Fruit fly (Drosophila melanogaster) whole organism, embryonic: ENCODE results near the gene CG13075.

Experiments
- Atf-2 ChIP-seq: fragments of 200-800 bp; sonication (Bioruptor generic); optimal IDR thresholded peaks from 2 replicates; lab custom pipeline; 2016; ENCODE audit warnings: missing biosample characterization, missing genetic modification characterization
- Atf6 ChIP-seq: fragments of 200-800 bp; sonication (Bioruptor generic); IDR thresholded peaks from 2 replicates; pipeline ENCODE4 v1.3.6; 2022; ENCODE audit warnings: missing biosample characterization, missing genetic modification characterization
- C15 ChIP-seq: fragments of 200-800 bp; sonication (Bioruptor generic); IDR thresholded peaks from 3 replicates; pipeline ENCODE4 v1.3.6; 2022; ENCODE audit warnings: missing biosample characterization, missing genetic modification characterization
- CG10565 ChIP-seq: fragments of 200-800 bp; sonication (Bioruptor generic); optimal IDR thresholded peaks from 3 replicates; lab custom pipeline; 2016; ENCODE audit warnings: missing biosample characterization, mild to moderate bottlenecking, missing genetic modification characterization
- CG11504 ChIP-seq: fragments of 200-800 bp; sonication (Bioruptor generic); optimal IDR thresholded peaks from 3 replicates; lab custom pipeline; 2019; ENCODE audit warnings: missing biosample characterization, mild to moderate bottlenecking, missing genetic modification characterization, moderate library complexity
- CG12236 ChIP-seq: fragments of 200-800 bp; sonication (Bioruptor generic); optimal IDR thresholded peaks from 2 replicates; lab custom pipeline; 2016; ENCODE audit warnings: missing biosample characterization, missing genetic modification characterization
- CG12659 ChIP-seq: fragments of 200-800 bp; sonication (Bioruptor generic); optimal IDR thresholded peaks from 3 replicates; lab custom pipeline; 2017; ENCODE audit warnings: mild to moderate bottlenecking, missing biosample characterization, missing genetic modification reagents, missing genetic modification characterization
- CG13123 ChIP-seq: fragments of 200-800 bp; sonication (Bioruptor generic); optimal IDR thresholded peaks from 2 replicates; lab custom pipeline; 2016; ENCODE audit warnings: missing biosample characterization, missing genetic modification characterization
- CG13424 ChIP-seq: fragments of 200-800 bp; sonication (Bioruptor generic); optimal IDR thresholded peaks from 2 replicates; lab custom pipeline; 2019; ENCODE audit warnings: missing biosample characterization, mild to moderate bottlenecking, missing genetic modification characterization, moderate library complexity
- CG14710 ChIP-seq: fragments of 200-800 bp; sonication (Bioruptor generic); optimal IDR thresholded peaks from 3 replicates; lab custom pipeline; 2019; ENCODE audit warnings: missing biosample characterization, mild to moderate bottlenecking, missing genetic modification characterization, moderate library complexity
- CG15479 ChIP-seq: fragments of 200-800 bp; sonication (Bioruptor generic); optimal IDR thresholded peaks from 3 replicates; lab custom pipeline; 2019; ENCODE audit warnings: missing biosample characterization, mild to moderate bottlenecking, missing genetic modification characterization, moderate library complexity
- CG1602 ChIP-seq: fragments of 200-800 bp; sonication (Bioruptor generic); optimal IDR thresholded peaks from 3 replicates; lab custom pipeline; 2016; ENCODE audit warnings: missing biosample characterization, missing genetic modification characterization
- CG2129 ChIP-seq: fragments of 200-800 bp; sonication (Bioruptor generic); IDR thresholded peaks from 2 replicates; pipeline ENCODE4 v1.3.6; 2022; ENCODE audit warnings: missing biosample characterization, missing genetic modification characterization; ENCODE audit not compliant: partially characterized antibody
- CG2712 ChIP-seq: fragments of 200-800 bp; optimal IDR thresholded peaks from 3 replicates; lab custom pipeline; 2019; ENCODE audit warnings: missing biosample characterization, mild to moderate bottlenecking, missing genetic modification characterization, moderate library complexity
- CG33213 ChIP-seq: fragments of 200-800 bp; sonication (Bioruptor generic); optimal IDR thresholded peaks from 3 replicates; lab custom pipeline; 2016; ENCODE audit warnings: missing biosample characterization, missing genetic modification characterization
- CG3838 ChIP-seq: fragments of 200-800 bp; sonication (Bioruptor generic); optimal IDR thresholded peaks from 3 replicates; lab custom pipeline; 2016; ENCODE audit warnings: missing biosample characterization, missing genetic modification characterization
- CG3847 ChIP-seq: fragments of 200-800 bp; sonication (Bioruptor generic); IDR thresholded peaks from 2 replicates; pipeline ENCODE4 v1.3.6; 2022; ENCODE audit warnings: missing biosample characterization, missing genetic modification characterization
- CG4820 ChIP-seq: fragments of 200-800 bp; sonication (Bioruptor generic); optimal IDR thresholded peaks from 3 replicates; lab custom pipeline; 2016; ENCODE audit warnings: missing biosample characterization, missing genetic modification characterization
- CG6175 ChIP-seq: fragments of 200-800 bp; sonication (Bioruptor generic); IDR thresholded peaks from 3 replicates; pipeline ENCODE4 v1.3.6; 2022; ENCODE audit warnings: missing biosample characterization, missing genetic modification characterization
- CG6689 ChIP-seq: fragments of 200-800 bp; sonication (Bioruptor generic); IDR thresholded peaks from 2 replicates; pipeline ENCODE4 v1.3.6; 2022; ENCODE audit warnings: missing biosample characterization, missing genetic modification characterization
- CG7928 ChIP-seq: fragments of 200-800 bp; sonication (Bioruptor generic); optimal IDR thresholded peaks from 2 replicates; lab custom pipeline; 2017; ENCODE audit warnings: missing biosample characterization, mild to moderate bottlenecking, missing genetic modification characterization
- CG8281 ChIP-seq: fragments of 200-800 bp; sonication (Bioruptor generic); optimal IDR thresholded peaks from 2 replicates; lab custom pipeline; 2018; ENCODE audit warnings: missing biosample characterization, mild to moderate bottlenecking, missing genetic modification characterization, moderate library complexity
- CG8290 ChIP-seq, 3 experiments: fragments of 200-800 bp; sonication (Bioruptor generic); optimal IDR thresholded peaks; 2 replicates each; lab custom pipeline; 2016 to 2019; ENCODE audit warnings: missing biosample characterization in 3 of 3, missing genetic modification characterization in 3 of 3, mild to moderate bottlenecking in 2 of 3, moderate library complexity in 1 of 3
- CG8944 ChIP-seq: fragments of 200-800 bp; sonication (Bioruptor generic); optimal IDR thresholded peaks from 3 replicates; lab custom pipeline; 2016; ENCODE audit warnings: missing biosample characterization, missing genetic modification characterization
- CG9727 ChIP-seq: fragments of 200-800 bp; sonication (Bioruptor generic); optimal IDR thresholded peaks from 3 replicates; lab custom pipeline; 2017; ENCODE audit warnings: missing biosample characterization, mild to moderate bottlenecking, missing genetic modification characterization
- D ChIP-seq, 2 experiments: fragments of 200-800 bp in 1 of 2; fragments of >200 bp in 1 of 2; sonication (Bioruptor generic) in 1 of 2; optimal IDR thresholded peaks; 2 replicates in 1 of 2; 3 replicates in 1 of 2; lab custom pipeline; 2017; ENCODE audit warnings: mild to moderate bottlenecking in 1 of 2, missing biosample characterization in 1 of 2, missing genetic modification characterization in 1 of 2, missing genetic modification reagents in 1 of 2
- Doc2 ChIP-seq: fragments of 200-800 bp; sonication (Bioruptor generic); IDR thresholded peaks from 2 replicates; pipeline ENCODE4 v1.3.6; 2022; ENCODE audit warnings: missing biosample characterization, missing genetic modification characterization
- Meics ChIP-seq: fragments of 200-800 bp; sonication (Bioruptor generic); optimal IDR thresholded peaks from 2 replicates; lab custom pipeline; 2017; ENCODE audit warnings: missing biosample characterization, mild to moderate bottlenecking, missing genetic modification characterization
- NFAT ChIP-seq: fragments of 200-800 bp; sonication (Bioruptor generic); IDR thresholded peaks from 2 replicates; pipeline ENCODE4 v1.3.6; 2022; ENCODE audit warnings: missing biosample characterization, missing genetic modification characterization
- Rx ChIP-seq: fragments of 200-800 bp; sonication (Bioruptor generic); IDR thresholded peaks from 2 replicates; pipeline ENCODE4 v1.3.6; 2022; ENCODE audit warnings: missing biosample characterization, missing genetic modification characterization
- Sin3A ChIP-seq: fragments of >200 bp; optimal IDR thresholded peaks from 2 replicates; lab custom pipeline; 2018
- Sox102F ChIP-seq: fragments of 200-800 bp; sonication (Bioruptor generic); optimal IDR thresholded peaks from 2 replicates; lab custom pipeline; 2018; ENCODE audit warnings: missing biosample characterization, mild to moderate bottlenecking, missing genetic modification characterization, moderate library complexity
- Sry-β ChIP-seq: fragments of 200-800 bp; sonication (Bioruptor generic); optimal IDR thresholded peaks from 2 replicates; lab custom pipeline; 2018; ENCODE audit warnings: missing biosample characterization, mild to moderate bottlenecking, missing genetic modification characterization, moderate library complexity
- Sry-δ ChIP-seq: fragments of 200-800 bp; sonication (Bioruptor generic); optimal IDR thresholded peaks from 2 replicates; lab custom pipeline; 2016; ENCODE audit warnings: missing biosample characterization, missing genetic modification characterization
- Taf1 ChIP-seq: fragments of 200-800 bp; sonication (Bioruptor generic); IDR thresholded peaks from 2 replicates; pipeline ENCODE4 v1.3.6; 2022; ENCODE audit warnings: missing biosample characterization, missing genetic modification characterization
- amos ChIP-seq: fragments of 200-800 bp; sonication (Bioruptor generic); IDR thresholded peaks from 2 replicates; pipeline ENCODE4 v1.3.6; 2022; ENCODE audit warnings: missing biosample characterization, missing genetic modification characterization; ENCODE audit not compliant: partially characterized antibody
- bigmax ChIP-seq: fragments of 200-800 bp; sonication (Bioruptor generic); optimal IDR thresholded peaks from 2 replicates; lab custom pipeline; 2018; ENCODE audit warnings: missing biosample characterization, mild to moderate bottlenecking, missing genetic modification characterization
- btn ChIP-seq: fragments of 200-800 bp; sonication (Bioruptor generic); optimal IDR thresholded peaks from 2 replicates; lab custom pipeline; 2016; ENCODE audit warnings: missing biosample characterization, missing genetic modification characterization
- crp ChIP-seq, 2 experiments: fragments of 200-800 bp; sonication (Bioruptor generic); optimal IDR thresholded peaks; 2 replicates in 1 of 2; 3 replicates in 1 of 2; lab custom pipeline; 2017; ENCODE audit warnings: missing biosample characterization in 2 of 2, missing genetic modification characterization in 2 of 2, mild to moderate bottlenecking in 1 of 2, moderate library complexity in 1 of 2
- da ChIP-seq: fragments of 200-800 bp; sonication (Bioruptor generic); optimal IDR thresholded peaks from 2 replicates; lab custom pipeline; 2016; ENCODE audit warnings: missing biosample characterization, missing genetic modification characterization
- dimm ChIP-seq: fragments of 200-800 bp; sonication (Bioruptor generic); IDR thresholded peaks from 2 replicates; pipeline ENCODE4 v1.3.6; 2022; ENCODE audit warnings: missing biosample characterization, missing genetic modification characterization
- fd3F ChIP-seq: fragments of 200-800 bp; sonication (Bioruptor generic); optimal IDR thresholded peaks from 2 replicates; lab custom pipeline; 2018; ENCODE audit warnings: missing biosample characterization, mild to moderate bottlenecking, missing genetic modification characterization, moderate library complexity
- fd64A ChIP-seq: fragments of 200-800 bp; sonication (Bioruptor generic); optimal IDR thresholded peaks from 3 replicates; lab custom pipeline; 2018; ENCODE audit warnings: missing biosample characterization, mild to moderate bottlenecking, missing genetic modification characterization
- her ChIP-seq: fragments of 200-800 bp; sonication (Bioruptor generic); optimal IDR thresholded peaks from 2 replicates; lab custom pipeline; 2016; ENCODE audit warnings: missing biosample characterization, missing genetic modification characterization
- kay ChIP-seq: fragments of 200-800 bp; sonication (Bioruptor generic); optimal IDR thresholded peaks from 2 replicates; lab custom pipeline; 2016; ENCODE audit warnings: missing biosample characterization, missing genetic modification characterization
- p53 ChIP-seq: fragments of 200-800 bp; sonication (Bioruptor generic); optimal IDR thresholded peaks from 2 replicates; lab custom pipeline; 2016; ENCODE audit warnings: missing biosample characterization, missing genetic modification characterization
- row ChIP-seq: fragments of 200-800 bp; sonication (Bioruptor generic); IDR thresholded peaks from 3 replicates; pipeline ENCODE4 v1.3.6; 2022; ENCODE audit warnings: missing biosample characterization, missing genetic modification characterization
- salm ChIP-seq: fragments of 200-800 bp; sonication (Bioruptor generic); optimal IDR thresholded peaks from 2 replicates; lab custom pipeline; 2018; ENCODE audit warnings: missing biosample characterization, mild to moderate bottlenecking, missing genetic modification characterization
- sr ChIP-seq: fragments of 200-800 bp; sonication (Bioruptor generic); IDR thresholded peaks from 3 replicates; pipeline ENCODE4 v1.3.6; 2022; ENCODE audit warnings: missing biosample characterization, missing genetic modification characterization
- wor ChIP-seq: fragments of 200-800 bp; sonication (Bioruptor generic); IDR thresholded peaks from 2 replicates; pipeline ENCODE4 v1.3.6; 2022; ENCODE audit warnings: missing biosample characterization, missing genetic modification characterization
- zf30C ChIP-seq: fragments of 200-800 bp; sonication (Bioruptor generic); optimal IDR thresholded peaks from 3 replicates; lab custom pipeline; 2018; ENCODE audit warnings: missing biosample characterization, mild to moderate bottlenecking, missing genetic modification characterization

CG13075 gene

dm6 chr3L:16051719-16052122 lies 32.1 kb upstream of the CG13075 start, which contains the start of gene Mbs (continued):
- TF ChIP-seq NFAT (peak; percentile 10; the same call in 1 of the 2 replicates), dimm (GFP tag; lab: Robert Waterston, UW) (no peak), CG8281 (tag; lab: Kevin White, UChicago) (no peak), CG3847 (GFP tag; lab: Robert Waterston, UW) (peak; percentile 11; the same call in 1 of the 2 replicates), Sin3A (lab: Kevin White, UChicago) (peak; percentile 27), CG33213 (GFP tag; lab: Kevin White, UChicago) (peak; percentile 51), CG4820 (GFP tag; lab: Kevin White, UChicago) (no peak), kay (no peak), CG6175 (GFP tag; lab: Robert Waterston, UW) (no peak), wor (GFP tag; lab: Robert Waterston, UW) (no peak), salm (no peak), CG3838 (GFP tag; lab: Kevin White, UChicago) (no peak), Sox102F (GFP tag; lab: Kevin White, UChicago) (no peak), CG2129 (peak; percentile 57; the same call in 1 of the 2 replicates), Meics (GFP tag; lab: Kevin White, UChicago) (peak; percentile 12), her (GFP tag; lab: Kevin White, UChicago) (no peak), CG11504 (tag; lab: Kevin White, UChicago) (peak; percentile 6), CG1602 (GFP tag; lab: Kevin White, UChicago) (no peak), Doc2 (GFP tag; lab: Robert Waterston, UW) (no peak), C15 (GFP tag; lab: Robert Waterston, UW) (no peak), CG9727 (GFP tag; lab: Kevin White, UChicago) (no peak), bigmax (GFP tag; lab: Kevin White, UChicago) (no peak), CG15479 (no peak), CG13123 (no peak), da (no peak), CG7928 (GFP tag; lab: Kevin White, UChicago) (no peak), CG8290 (GFP tag; optimal IDR thresholded peaks at IDR 0.05; lab: Kevin White, UChicago) (peak; percentile 20), CG8290 (tag; optimal IDR thresholded peaks at IDR 0.05; lab: Kevin White, UChicago) (peak; percentile 23 to 69), CG6689 (GFP tag; lab: Robert Waterston, UW) (no peak), crp (GFP tag; optimal IDR thresholded peaks at IDR 0.05; lab: Kevin White, UChicago) (no peak), btn (GFP tag; lab: Kevin White, UChicago) (no peak), fd64A (GFP tag; lab: Kevin White, UChicago) (no peak), Atf6 (GFP tag; lab: Robert Waterston, UW) (no peak), zf30C (no peak), CG13424 (tag; lab: Kevin White, UChicago) (no peak), fd3F (GFP tag; lab: Kevin White, UChicago) (no peak), D (optimal IDR thresholded peaks at IDR 0.05; lab: Kevin White, UChicago) (no peak), D (GFP tag; optimal IDR thresholded peaks at IDR 0.05; lab: Kevin White, UChicago) (no peak), CG10565 (GFP tag; lab: Kevin White, UChicago) (no peak), Atf-2 (no peak), Rx (no peak), CG2712 (tag; lab: Kevin White, UChicago) (peak; percentile 29), CG8944 (GFP tag; lab: Kevin White, UChicago) (no peak), Taf1 (GFP tag; lab: Robert Waterston, UW) (no peak), CG12659 (peak; percentile 58), sr (no peak), p53 (GFP tag; lab: Kevin White, UChicago) (no peak), Sry-δ (GFP tag; lab: Kevin White, UChicago) (peak; percentile 49), CG12236 (GFP tag; lab: Kevin White, UChicago) (no peak), amos (GFP tag; lab: Robert Waterston, UW) (peak; percentile 77), Sry-β (GFP tag; lab: Kevin White, UChicago) (no peak), CG14710 (tag; lab: Kevin White, UChicago) (no peak), row (GFP tag; lab: Robert Waterston, UW) (peak; percentile 32; the same call in 1 of the 3 replicates)
